Worm (Caenorhabditis elegans) whole organism, young adult: Measurements from ENCODE around the gene F49H12.7.

ENCODE experiments used
- B0019.2 ChIP-seq: fragments of 200-800 bp; sonication (Bioruptor generic); conservative IDR thresholded peaks from 2 replicates; pipeline ENCODE4 v1.3.6; 2022; ENCODE audit warnings: missing genetic modification reagents, missing genetic modification characterization, missing compliant biosample characterization
- F33H1.4 ChIP-seq: fragments of 200-800 bp; sonication (Bioruptor generic); IDR thresholded peaks from 2 replicates; pipeline ENCODE4 v1.3.6; 2022; ENCODE audit warnings: missing genetic modification reagents, missing genetic modification characterization, missing compliant biosample characterization
- F37B4.10 ChIP-seq: fragments of 200-800 bp; sonication (Bioruptor generic); IDR thresholded peaks from 2 replicates; pipeline ENCODE4 v1.3.6; 2022; ENCODE audit warnings: missing genetic modification characterization, missing compliant biosample characterization
- K11D2.4 ChIP-seq: fragments of 200-800 bp; sonication (Bioruptor generic); IDR thresholded peaks from 2 replicates; pipeline ENCODE4 v1.3.6; 2022; ENCODE audit warnings: missing genetic modification reagents, missing genetic modification characterization, missing compliant biosample characterization
- Y53F4B.3 ChIP-seq: fragments of 200-800 bp; sonication (Bioruptor generic); IDR thresholded peaks from 2 replicates; pipeline ENCODE4 v1.3.6; 2022; ENCODE audit warnings: missing genetic modification reagents, missing genetic modification characterization, missing compliant biosample characterization
- Y53G8AR.9 ChIP-seq: fragments of 200-800 bp; sonication (Bioruptor generic); conservative IDR thresholded peaks from 2 replicates; pipeline ENCODE4 v1.3.6; 2022; ENCODE audit warnings: missing genetic modification reagents, missing genetic modification characterization, missing compliant biosample characterization
- Y56A3A.18 ChIP-seq: fragments of 200-800 bp; sonication (Bioruptor generic); IDR thresholded peaks from 2 replicates; pipeline ENCODE4 v1.3.6; 2022; ENCODE audit warnings: missing genetic modification reagents, missing genetic modification characterization, missing compliant biosample characterization
- attf-6 ChIP-seq: fragments of 200-800 bp; sonication (Bioruptor generic); IDR thresholded peaks from 2 replicates; pipeline ENCODE4 v1.3.6; 2022; ENCODE audit warnings: missing genetic modification reagents, missing genetic modification characterization, missing compliant biosample characterization
- bed-1 ChIP-seq: fragments of 200-800 bp; sonication (Bioruptor generic); IDR thresholded peaks from 2 replicates; pipeline ENCODE4 v1.3.6; 2022; ENCODE audit warnings: missing genetic modification reagents, missing genetic modification characterization, missing compliant biosample characterization
- bed-2 ChIP-seq: fragments of 200-800 bp; sonication (Bioruptor generic); IDR thresholded peaks from 2 replicates; pipeline ENCODE4 v1.3.6; 2022; ENCODE audit warnings: missing genetic modification reagents, missing genetic modification characterization, missing compliant biosample characterization
- cebp-1 ChIP-seq, 2 experiments: fragments of 200-800 bp in 1 of 2; sonication (Bioruptor generic) in 1 of 2; sonication (generic microtip) in 1 of 2; IDR thresholded peaks in 1 of 2; optimal IDR thresholded peaks in 1 of 2; 2 replicates each; pipeline versions ENCODE4 v1.3.6 to Lab custom; 2017 to 2022; ENCODE audit warnings: missing compliant biosample characterization in 2 of 2, missing genetic modification characterization in 2 of 2, mild to moderate bottlenecking in 1 of 2, missing genetic modification reagents in 1 of 2, moderate library complexity in 1 of 2
- cebp-2 ChIP-seq: fragments of 200-800 bp; sonication (Bioruptor generic); IDR thresholded peaks from 2 replicates; pipeline ENCODE4 v1.3.6; 2022; ENCODE audit warnings: missing genetic modification characterization, missing compliant biosample characterization
- ceh-100 ChIP-seq: fragments of 200-800 bp; sonication (Bioruptor generic); IDR thresholded peaks from 2 replicates; pipeline ENCODE4 v1.3.6; 2022; ENCODE audit warnings: missing genetic modification reagents, missing genetic modification characterization, missing compliant biosample characterization
- ceh-40 ChIP-seq: fragments of 200-800 bp; sonication (Bioruptor generic); IDR thresholded peaks from 2 replicates; pipeline ENCODE4 v1.3.6; 2022; ENCODE audit warnings: missing genetic modification characterization, missing compliant biosample characterization
- ceh-91 ChIP-seq: fragments of 200-800 bp; sonication (Bioruptor generic); IDR thresholded peaks from 2 replicates; pipeline ENCODE4 v1.3.6; 2022; ENCODE audit warnings: missing genetic modification reagents, missing genetic modification characterization, missing compliant biosample characterization
- dox-1 ChIP-seq: fragments of 200-800 bp; sonication (Bioruptor generic); IDR thresholded peaks from 2 replicates; pipeline ENCODE4 v1.3.6; 2022; ENCODE audit warnings: missing genetic modification reagents, missing genetic modification characterization, missing compliant biosample characterization
- egrh-3 ChIP-seq: fragments of 200-800 bp; sonication (Bioruptor generic); IDR thresholded peaks from 2 replicates; pipeline ENCODE4 v1.3.6; 2022; ENCODE audit warnings: missing genetic modification reagents, missing genetic modification characterization, missing compliant biosample characterization
- ekl-4 ChIP-seq: fragments of 200-800 bp; sonication (Bioruptor generic); IDR thresholded peaks from 2 replicates; pipeline ENCODE4 v1.3.6; 2022; ENCODE audit warnings: missing genetic modification reagents, missing genetic modification characterization, missing compliant biosample characterization
- hsf-1 ChIP-seq: fragments of 200-800 bp; sonication (Bioruptor generic); IDR thresholded peaks from 2 replicates; pipeline ENCODE4 v1.3.6; 2022; ENCODE audit warnings: missing genetic modification reagents, missing genetic modification characterization, missing compliant biosample characterization
- lin-26 ChIP-seq: fragments of 200-800 bp; sonication (Bioruptor generic); IDR thresholded peaks from 2 replicates; pipeline ENCODE4 v1.3.6; 2022; ENCODE audit warnings: missing genetic modification reagents, missing genetic modification characterization, missing compliant biosample characterization
- madf-3 ChIP-seq: fragments of 200-800 bp; sonication (Bioruptor generic); IDR thresholded peaks from 2 replicates; pipeline ENCODE4 v1.3.6; 2022; ENCODE audit warnings: missing genetic modification reagents, missing genetic modification characterization, missing compliant biosample characterization
- madf-8 ChIP-seq: fragments of 200-800 bp; sonication (Bioruptor generic); conservative IDR thresholded peaks from 2 replicates; pipeline ENCODE4 v1.3.6; 2022; ENCODE audit warnings: missing genetic modification reagents, missing genetic modification characterization, missing compliant biosample characterization
- mcd-1 ChIP-seq: fragments of 200-800 bp; sonication (Bioruptor generic); IDR thresholded peaks from 2 replicates; pipeline ENCODE4 v1.3.6; 2022; ENCODE audit warnings: missing genetic modification reagents, missing genetic modification characterization, missing compliant biosample characterization
- mel-28 ChIP-seq: sonication (generic microtip); optimal IDR thresholded peaks from 2 replicates; lab custom pipeline; 2016; ENCODE audit warnings: borderline replicate concordance, mild to moderate bottlenecking, missing genetic modification characterization, missing compliant biosample characterization
- nfya-2 ChIP-seq: fragments of 200-800 bp; sonication (Bioruptor generic); IDR thresholded peaks from 2 replicates; pipeline ENCODE4 v1.3.6; 2022; ENCODE audit warnings: missing genetic modification reagents, missing genetic modification characterization, missing compliant biosample characterization
- nfyb-1 ChIP-seq: fragments of 200-800 bp; sonication (Bioruptor generic); IDR thresholded peaks from 2 replicates; pipeline ENCODE4 v1.3.6; 2022; ENCODE audit warnings: missing genetic modification reagents, missing genetic modification characterization, missing compliant biosample characterization
- nhr-120 ChIP-seq: fragments of 200-800 bp; sonication (Bioruptor generic); IDR thresholded peaks from 2 replicates; pipeline ENCODE4 v1.3.6; 2022; ENCODE audit warnings: missing genetic modification characterization, missing compliant biosample characterization
- nhr-80 ChIP-seq: sonication (generic microtip); optimal IDR thresholded peaks from 2 replicates; lab custom pipeline; 2016; ENCODE audit warnings: missing genetic modification characterization, missing compliant biosample characterization
- rcor-1 ChIP-seq: fragments of 200-800 bp; sonication (Bioruptor generic); IDR thresholded peaks from 2 replicates; pipeline ENCODE4 v1.3.6; 2022; ENCODE audit warnings: missing genetic modification reagents, missing genetic modification characterization, missing compliant biosample characterization
- repo-1 ChIP-seq: sonication (generic microtip); optimal IDR thresholded peaks from 2 replicates; lab custom pipeline; 2017; ENCODE audit warnings: mild to moderate bottlenecking, missing genetic modification characterization, missing compliant biosample characterization
- sdz-38 ChIP-seq: sonication (generic microtip); optimal IDR thresholded peaks from 2 replicates; lab custom pipeline; 2016; ENCODE audit warnings: missing genotype, missing genetic modification characterization, missing compliant biosample characterization
- tlf-1 ChIP-seq: fragments of 200-800 bp; sonication (Bioruptor generic); optimal IDR thresholded peaks from 2 replicates; lab custom pipeline; 2018; ENCODE audit warnings: mild to moderate bottlenecking, missing genetic modification characterization, missing compliant biosample characterization
- ztf-25 ChIP-seq: fragments of 200-800 bp; sonication (Bioruptor generic); IDR thresholded peaks from 2 replicates; pipeline ENCODE4 v1.3.6; 2022; ENCODE audit warnings: missing genetic modification reagents, missing genetic modification characterization, missing compliant biosample characterization
- ztf-28 ChIP-seq: fragments of 200-800 bp; sonication (Bioruptor generic); IDR thresholded peaks from 2 replicates; pipeline ENCODE4 v1.3.6; 2022; ENCODE audit warnings: missing genetic modification reagents, missing genetic modification characterization, missing compliant biosample characterization
- ztf-6 ChIP-seq: fragments of 200-800 bp; sonication (Bioruptor generic); IDR thresholded peaks from 2 replicates; pipeline ENCODE4 v1.3.6; 2022; ENCODE audit warnings: missing genetic modification reagents, missing genetic modification characterization, missing compliant biosample characterization

The F49H12.7 gene

DNA sequence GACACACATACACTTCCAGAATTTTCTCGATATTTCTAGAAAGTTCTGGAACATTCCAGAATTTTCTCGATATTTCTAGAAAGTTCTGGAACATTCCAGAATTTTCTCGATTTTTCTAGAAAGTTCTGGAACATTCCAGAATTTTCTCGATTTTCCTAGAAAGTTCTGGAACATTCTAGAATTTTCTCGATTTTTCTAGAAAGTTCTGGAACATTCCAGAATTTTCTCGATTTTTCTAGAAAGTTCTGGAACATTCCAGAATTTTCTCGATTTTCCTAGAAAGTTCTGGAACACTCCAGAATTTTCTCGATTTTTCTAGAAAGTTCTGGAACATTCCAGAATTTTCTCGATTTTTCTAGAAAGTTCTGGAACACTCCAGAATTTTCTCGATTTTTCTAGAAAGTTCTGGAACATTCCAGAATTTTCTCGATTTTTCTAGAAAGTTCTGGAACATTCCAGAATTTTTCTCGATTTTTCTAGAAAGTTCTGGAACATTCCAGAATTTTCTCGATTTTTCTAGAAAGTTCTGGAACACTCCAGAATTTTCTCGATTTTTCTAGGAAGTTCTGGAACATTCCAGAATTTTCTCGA, 6.9 kb upstream of the F49H12.7 start (continued):
- peak; percentile 89; the same call in 1 of the 2 replicates for TF ChIP-seq bed-1 (GFP tag; lab: Robert Waterston, UW)
- TF ChIP-seq rcor-1 = peak; percentile 98
- peak; percentile 100 for TF ChIP-seq hsf-1 (GFP tag; lab: Robert Waterston, UW)
- peak; percentile 88 for TF ChIP-seq nfya-2 (GFP tag; lab: Robert Waterston, UW)
- peak; percentile 77 for TF ChIP-seq ceh-91 (GFP tag; lab: Robert Waterston, UW)
- TF ChIP-seq ztf-25 (GFP tag; lab: Robert Waterston, UW) = peak; percentile 98; the same call in 1 of the 2 replicates
- TF ChIP-seq madf-3 (GFP tag; lab: Robert Waterston, UW) = peak; percentile 95
- TF ChIP-seq Y53F4B.3 = peak; percentile 97
- TF ChIP-seq B0019.2 (GFP tag; lab: Robert Waterston, UW) = peak; percentile 93
- TF ChIP-seq nfyb-1 (GFP tag; lab: Robert Waterston, UW) = peak; percentile 96
- 0 out of 2 replicates have a peak, but pooled peaks have one; percentile 8 for TF ChIP-seq madf-8 (GFP tag; lab: Robert Waterston, UW)
- TF ChIP-seq ztf-28 (GFP tag; lab: Robert Waterston, UW) = peak; percentile 88
- TF ChIP-seq attf-6 (GFP tag; lab: Robert Waterston, UW) = peak; percentile 92
- peak; percentile 61; the same call in 1 of the 2 replicates for TF ChIP-seq mcd-1 (GFP tag; lab: Robert Waterston, UW)
- TF ChIP-seq ztf-6 = peak; percentile 92
- TF ChIP-seq F33H1.4 (GFP tag; lab: Robert Waterston, UW) = peak; percentile 62
- peak; percentile 96 for TF ChIP-seq ceh-40 (GFP tag; lab: Robert Waterston, UW)
- TF ChIP-seq, all 124 proteins: peak for 43; not testable (repeated sequence) for 81

- TF ChIP-seq cebp-2 (GFP tag; lab: Robert Waterston, UW) (0 out of 2 replicates have a peak, but pooled peaks have one; percentile 46), Y53G8AR.9 (GFP tag; lab: Robert Waterston, UW) (0 out of 2 replicates have a peak, but pooled peaks have one; percentile 42), Y56A3A.18 (GFP tag; lab: Robert Waterston, UW) (peak; percentile 76; the same call in 1 of the 2 replicates), K11D2.4 (peak; percentile 20; the same call in 1 of the 2 replicates), ceh-40 (GFP tag; lab: Robert Waterston, UW) (0 out of 2 replicates have a peak, but pooled peaks have one; percentile 2), bed-1 (GFP tag; lab: Robert Waterston, UW) (peak; percentile 38; the same call in 1 of the 2 replicates), hsf-1 (GFP tag; lab: Robert Waterston, UW) (peak; percentile 97), ekl-4 (GFP tag; lab: Robert Waterston, UW) (peak; percentile 57; the same call in 1 of the 2 replicates), dox-1 (GFP tag; lab: Robert Waterston, UW) (peak; percentile 79), lin-26 (GFP tag; lab: Robert Waterston, UW) (peak; percentile 51; the same call in 1 of the 2 replicates), nhr-120 (peak; percentile 93; the same call in 1 of the 2 replicates), egrh-3 (GFP tag; lab: Robert Waterston, UW) (peak; percentile 52; the same call in 1 of the 2 replicates), mel-28 (tag; lab: Kevin White, UChicago) (peak; percentile 5), ceh-100 (GFP tag; lab: Robert Waterston, UW) (peak; percentile 52), F33H1.4 (GFP tag; lab: Robert Waterston, UW) (peak; percentile 47), bed-2 (GFP tag; lab: Robert Waterston, UW) (peak; percentile 52; the same call in 1 of the 2 replicates), F37B4.10 (GFP tag; lab: Robert Waterston, UW) (0 out of 2 replicates have a peak, but pooled peaks have one; percentile 32), madf-3 (GFP tag; lab: Robert Waterston, UW) (peak; percentile 53; the same call in 1 of the 2 replicates), nfyb-1 (GFP tag; lab: Robert Waterston, UW) (peak; percentile 48; the same call in 1 of the 2 replicates)
Measured at ce11 chrX:2058498-2059349, 6.1 kb upstream of the F49H12.7 start.

ce11 chrX:2068294-2068693, 3.5 kb downstream of the F49H12.7 start:
- TF ChIP-seq nhr-80 (tag; lab: Kevin White, UChicago) (peak; percentile 29), tlf-1 (GFP tag; lab: Kevin White, UChicago) (no peak), sdz-38 (tag; lab: Kevin White, UChicago) (no peak), cebp-1 (GFP tag; IDR thresholded peaks at IDR 0.05; lab: Robert Waterston, UW) (no peak), cebp-1 (tag; optimal IDR thresholded peaks at IDR 0.05; lab: Kevin White, UChicago) (peak; percentile 12), repo-1 (tag; lab: Kevin White, UChicago) (no peak)
